Fruit fly (Drosophila melanogaster) S2 (cell line): Measurements from ENCODE around the gene CG31661.

Source experiments
- CG8478 ChIP-seq: fragments of >200 bp; optimal IDR thresholded peaks from 2 replicates; lab custom pipeline; 2018
- CTCF ChIP-seq, 2 experiments: fragments of >200 bp; optimal IDR thresholded peaks; 2 replicates each; lab custom pipeline; 2018

The CG31661 gene

DNA sequence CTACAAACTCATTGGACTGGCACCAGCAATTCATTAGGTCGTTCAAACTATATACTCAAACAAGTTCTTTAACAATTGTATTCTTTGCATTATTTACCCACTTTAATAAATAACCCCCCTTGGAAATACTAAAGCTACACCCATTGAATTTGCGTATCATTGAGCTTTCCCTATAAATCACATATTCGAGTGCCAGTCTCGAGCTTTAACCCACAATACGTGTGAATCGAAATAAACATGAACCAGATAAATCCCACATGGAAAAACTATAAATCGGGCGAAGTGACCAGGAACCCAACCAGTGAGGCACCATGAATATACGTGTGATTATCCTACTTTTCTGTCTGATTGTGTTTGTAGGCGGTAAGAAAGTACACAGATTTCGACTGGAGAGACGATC is at the start of gene CG31661:
CG31661 (plus strand) TSS at position 301 of the 400 bp plus-strand sequence.
- TF ChIP-seq CG8478 (lab: Kevin White, UChicago) (no peak), CTCF (optimal IDR thresholded peaks at IDR 0.05; lab: Kevin White, UChicago) (no peak)

DNA sequence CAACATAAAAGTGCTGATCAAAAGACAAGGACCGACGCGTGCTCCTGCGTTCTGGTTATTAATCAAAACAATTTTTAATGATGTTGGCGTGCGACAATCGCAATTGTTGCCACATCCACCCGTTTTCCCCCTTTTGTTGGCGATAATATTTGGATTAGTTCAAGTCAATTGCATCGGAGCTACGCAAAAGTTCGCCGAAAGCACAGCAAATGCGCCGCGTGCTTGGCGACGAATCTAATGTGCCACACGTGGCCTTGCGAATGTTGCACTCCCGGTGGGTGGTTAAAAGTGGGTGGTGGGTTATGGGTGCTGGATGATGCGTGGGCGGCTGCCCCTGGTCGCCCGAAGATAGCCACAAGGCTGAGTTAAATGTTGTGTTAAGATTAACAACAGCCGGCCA is 49.4 kb upstream of the CG31661 start:
- no peak for TF ChIP-seq CG8478 (lab: Kevin White, UChicago)
- TF ChIP-seq CTCF (optimal IDR thresholded peaks at IDR 0.05; lab: Kevin White, UChicago): no peak

DNA sequence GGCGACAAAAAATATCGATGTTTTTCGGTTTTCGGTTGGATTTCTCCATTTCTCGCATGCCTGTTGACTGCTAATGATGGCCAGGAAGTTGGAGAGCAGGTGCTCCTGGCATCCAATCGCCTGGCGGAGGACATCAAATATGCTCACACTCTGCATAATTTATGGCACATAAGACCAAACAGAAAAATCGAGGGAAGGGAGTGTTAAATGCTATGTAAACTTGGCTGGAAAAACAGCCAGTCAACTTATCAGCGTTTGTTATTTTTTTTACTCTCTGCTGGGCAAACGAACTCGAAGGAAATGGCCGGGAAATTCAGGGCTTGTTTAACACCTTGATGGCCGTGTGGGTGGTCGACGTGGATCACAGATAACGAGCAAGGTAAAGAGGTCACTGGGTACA is 48.9 kb upstream of the CG31661 start:
- no peak for TF ChIP-seq CTCF (optimal IDR thresholded peaks at IDR 0.05; lab: Kevin White, UChicago)
- no peak for TF ChIP-seq CG8478 (lab: Kevin White, UChicago)

DNA sequence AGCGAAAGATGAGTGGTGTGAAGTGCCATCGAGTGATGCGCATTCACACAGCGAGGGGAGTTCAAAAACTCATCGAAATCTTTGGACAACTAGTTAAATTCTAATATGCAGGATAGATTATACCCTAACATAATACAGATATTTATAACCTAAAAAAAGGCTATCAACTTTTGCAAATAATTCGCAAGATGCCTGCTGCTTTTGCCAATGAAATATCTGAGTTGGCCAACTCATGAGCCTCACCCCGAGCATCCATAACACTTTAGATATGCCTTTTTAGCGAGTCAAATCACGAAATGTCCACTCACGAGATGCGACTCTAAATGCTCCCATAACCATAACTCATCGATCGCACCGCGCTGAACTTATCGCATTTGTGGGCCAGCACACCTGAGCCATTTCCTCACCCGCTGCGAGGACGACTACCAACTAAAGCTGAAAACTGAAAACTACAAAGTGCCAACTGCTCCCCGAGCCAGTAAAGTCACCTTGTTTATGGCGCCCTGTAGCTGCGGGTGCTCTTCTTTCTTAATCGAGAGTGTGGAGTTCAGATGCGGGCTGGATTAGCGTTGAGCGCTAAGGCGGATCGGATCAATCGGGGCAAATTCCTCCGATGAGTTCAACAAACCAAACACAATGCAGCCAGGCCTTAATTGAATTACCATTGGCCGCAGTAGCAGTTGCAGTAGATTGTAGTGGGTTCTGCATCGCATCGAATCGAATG is 47.2 kb upstream of the CG31661 start:
- TF ChIP-seq CG8478 (lab: Kevin White, UChicago) (no peak), CTCF (optimal IDR thresholded peaks at IDR 0.05; lab: Kevin White, UChicago) (no peak)

DNA sequence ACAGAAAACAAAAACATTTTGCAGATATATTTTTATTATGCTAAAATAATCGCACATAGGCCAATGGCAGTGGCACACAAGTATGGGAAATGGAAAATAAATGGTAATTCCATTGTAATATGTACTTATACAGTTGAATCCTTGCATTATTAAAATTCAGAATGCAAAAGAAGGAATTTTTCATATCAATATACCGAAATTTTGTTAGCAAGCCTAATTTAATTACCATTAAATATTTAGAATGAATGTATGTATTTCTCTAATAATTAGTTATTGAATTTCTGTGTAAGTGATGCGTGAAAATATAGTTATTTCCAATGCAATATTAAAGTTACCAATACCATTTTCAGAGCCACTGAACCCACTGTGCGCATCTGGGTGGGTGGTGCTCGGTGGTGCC is 41.5 kb upstream of the CG31661 start:
- TF ChIP-seq CTCF (optimal IDR thresholded peaks at IDR 0.05; lab: Kevin White, UChicago) (no peak), CG8478 (lab: Kevin White, UChicago) (no peak)

DNA sequence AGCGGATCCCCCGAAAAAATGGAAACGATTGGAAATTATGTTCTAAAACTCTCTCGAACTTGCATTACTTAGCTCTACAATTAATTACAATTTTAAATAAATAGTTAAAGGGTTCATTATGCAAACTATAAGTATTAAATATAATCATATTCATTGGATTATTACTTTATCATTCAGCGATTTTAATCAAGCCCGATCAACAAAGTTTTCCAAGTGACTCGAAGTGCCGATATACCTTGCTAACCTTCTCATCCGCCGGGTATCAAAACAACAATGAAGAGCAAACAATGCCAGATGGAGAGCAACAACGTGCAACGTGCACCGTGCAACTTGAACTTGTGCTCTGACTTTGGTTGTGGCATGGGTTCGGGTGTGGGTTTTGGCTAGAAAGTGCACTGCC is 40.7 kb upstream of the CG31661 start:
- TF ChIP-seq CTCF (optimal IDR thresholded peaks at IDR 0.05; lab: Kevin White, UChicago): no peak
- TF ChIP-seq CG8478 (lab: Kevin White, UChicago): no peak

DNA sequence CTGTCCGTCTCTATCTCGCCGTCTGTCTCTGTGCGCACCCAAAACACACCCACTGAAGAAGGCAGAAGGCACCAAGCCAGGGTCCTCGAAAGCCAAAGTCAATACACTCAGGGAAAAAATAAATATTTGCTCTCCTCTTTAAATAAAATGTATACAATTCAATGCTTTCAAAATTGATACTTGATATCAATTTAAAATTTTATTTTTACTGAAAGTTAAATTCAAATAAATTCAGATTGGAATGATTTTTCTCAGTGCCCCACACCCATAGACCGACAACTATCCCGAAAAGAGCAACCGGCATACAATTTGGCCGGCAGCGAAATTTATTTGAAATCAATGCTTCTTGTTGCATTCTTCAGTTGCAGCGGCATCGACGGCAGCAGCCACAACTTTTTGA is 40.2 kb upstream of the CG31661 start:
- TF ChIP-seq CTCF (optimal IDR thresholded peaks at IDR 0.05; lab: Kevin White, UChicago): no peak
- TF ChIP-seq CG8478 (lab: Kevin White, UChicago): no peak

DNA sequence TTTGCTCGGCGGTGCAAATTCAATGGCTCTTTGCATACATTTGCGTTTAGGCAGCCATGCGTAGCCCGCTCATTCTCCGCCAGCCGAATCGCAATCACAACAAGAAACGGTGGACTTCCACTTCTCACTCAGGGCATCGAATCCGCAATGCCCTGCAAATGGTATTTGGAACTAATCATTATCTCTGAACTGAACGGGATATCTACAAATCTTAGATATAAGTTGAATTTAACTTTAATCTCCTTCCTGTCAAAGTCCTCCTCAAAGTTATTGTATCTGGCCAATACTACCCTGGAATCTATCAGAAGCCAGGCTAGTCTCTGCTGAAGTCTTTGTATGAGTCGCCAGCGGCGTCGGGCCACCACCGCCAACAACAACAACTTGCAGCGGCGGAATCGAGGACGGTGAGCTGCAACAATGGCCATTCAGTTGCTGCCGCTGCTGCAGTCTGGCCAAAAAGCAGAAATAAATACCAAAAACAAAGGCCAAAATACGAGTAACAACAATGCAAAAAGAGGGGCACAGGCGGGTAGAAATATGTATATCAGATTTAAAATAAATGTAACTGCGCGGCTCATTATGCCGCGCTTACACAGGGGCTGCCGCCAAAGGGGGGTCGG is 38.3 kb upstream of the CG31661 start:
- TF ChIP-seq CTCF (optimal IDR thresholded peaks at IDR 0.05; lab: Kevin White, UChicago) (no peak), CG8478 (lab: Kevin White, UChicago) (no peak)

DNA sequence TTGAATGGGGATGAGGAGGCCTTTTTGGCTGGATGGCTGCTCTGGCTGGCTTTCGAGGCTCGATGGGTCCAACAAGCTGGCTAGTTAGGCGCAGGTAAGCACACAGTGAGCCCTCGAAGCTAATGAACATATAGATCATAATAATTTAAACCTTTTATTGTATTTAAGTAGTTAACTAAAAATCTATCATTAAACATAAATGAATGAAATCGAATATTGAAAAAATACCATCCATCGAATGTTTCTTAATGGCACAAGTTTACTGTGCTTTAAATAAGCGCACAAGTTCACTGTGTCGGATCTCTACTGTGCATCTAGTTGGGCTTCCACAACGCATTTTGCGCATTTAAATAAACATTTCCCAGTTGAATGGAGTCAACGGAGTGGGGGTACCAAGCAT is 37.7 kb upstream of the CG31661 start:
- TF ChIP-seq CG8478 (lab: Kevin White, UChicago) (no peak), CTCF (optimal IDR thresholded peaks at IDR 0.05; lab: Kevin White, UChicago) (no peak)

DNA sequence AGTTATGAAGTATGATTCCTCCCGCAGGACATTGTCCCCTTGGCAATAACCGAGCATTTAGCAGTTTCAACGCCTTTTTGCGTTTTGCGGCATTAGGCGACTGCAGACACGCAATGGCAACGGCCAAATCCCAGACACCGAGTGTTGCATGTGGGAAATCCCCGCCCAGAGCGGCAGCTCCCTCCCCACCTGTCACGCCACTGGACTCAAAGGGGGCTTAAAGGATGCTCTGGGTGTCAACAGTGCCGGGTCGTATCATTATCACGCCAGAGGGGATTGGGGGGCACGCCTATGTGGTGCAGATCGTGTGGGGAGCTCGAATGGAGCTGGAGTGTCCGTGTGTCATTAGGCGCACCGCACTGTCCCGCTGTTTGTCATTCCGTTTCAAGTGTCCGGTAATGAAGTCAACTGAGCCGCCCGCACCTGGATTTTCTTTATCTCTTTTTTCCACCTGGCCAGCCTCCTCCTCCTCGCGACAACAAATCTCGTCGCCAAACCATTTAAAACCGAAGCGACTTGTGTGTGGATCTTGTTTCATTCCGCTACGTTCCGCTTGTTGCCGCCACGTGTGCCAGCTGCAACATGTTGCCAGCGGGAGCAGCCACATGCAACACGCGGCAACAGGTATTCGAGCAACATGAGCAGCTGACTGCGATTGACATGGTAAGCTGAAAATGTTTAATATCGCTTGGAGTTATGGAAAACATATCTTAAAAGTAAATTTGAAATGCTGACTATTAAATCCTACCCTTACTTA is 36.4 kb upstream of the CG31661 start:
- TF ChIP-seq CTCF (optimal IDR thresholded peaks at IDR 0.05; lab: Kevin White, UChicago) (no peak), CG8478 (lab: Kevin White, UChicago) (no peak)

DNA sequence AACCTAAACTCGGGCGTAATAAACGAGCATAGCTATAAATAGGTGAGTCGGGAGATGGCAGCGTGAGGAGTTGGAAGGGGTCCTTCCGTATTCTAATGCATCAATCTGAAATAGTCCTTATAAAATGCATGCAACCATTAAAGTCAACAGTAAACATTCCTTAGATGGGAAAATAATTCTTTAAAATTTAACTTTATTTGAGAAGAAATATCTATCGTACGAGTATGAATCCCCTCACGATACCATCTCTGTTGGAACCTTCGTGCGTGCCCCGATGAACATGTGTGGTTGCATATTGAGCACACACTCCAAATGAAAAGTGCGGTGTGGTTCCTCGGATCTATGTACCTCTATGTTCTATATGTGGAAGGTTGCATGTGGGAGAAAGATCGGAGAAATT is 34.9 kb upstream of the CG31661 start:
- TF ChIP-seq CTCF (optimal IDR thresholded peaks at IDR 0.05; lab: Kevin White, UChicago) (no peak), CG8478 (lab: Kevin White, UChicago) (no peak)

DNA sequence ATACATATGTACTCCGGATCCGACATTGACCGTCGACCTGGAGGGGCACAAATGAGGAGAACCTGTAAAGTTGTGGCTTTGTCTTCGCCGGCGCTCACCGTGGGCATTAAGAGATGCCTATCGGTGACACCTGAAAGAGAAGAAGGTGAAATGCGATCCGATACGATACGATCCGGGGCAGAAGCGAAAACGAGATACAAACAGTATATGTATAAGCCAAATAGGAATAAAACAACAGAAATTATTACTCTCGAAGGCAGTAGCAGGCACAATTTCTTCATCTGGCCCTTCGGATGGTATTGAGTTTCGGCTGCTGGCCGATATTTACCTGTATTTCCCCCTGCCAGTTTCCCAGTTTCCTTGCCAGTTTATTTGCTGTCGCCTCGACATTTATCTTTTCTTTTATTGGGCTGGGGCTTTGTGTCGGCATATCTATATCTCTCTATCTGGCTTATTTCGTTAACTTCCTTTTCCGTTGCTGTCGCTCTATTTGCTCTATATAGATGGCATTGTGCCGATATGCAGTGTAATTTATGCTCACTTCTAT is 33.6 kb upstream of the CG31661 start:
- TF ChIP-seq CTCF (optimal IDR thresholded peaks at IDR 0.05; lab: Kevin White, UChicago): no peak

DNA sequence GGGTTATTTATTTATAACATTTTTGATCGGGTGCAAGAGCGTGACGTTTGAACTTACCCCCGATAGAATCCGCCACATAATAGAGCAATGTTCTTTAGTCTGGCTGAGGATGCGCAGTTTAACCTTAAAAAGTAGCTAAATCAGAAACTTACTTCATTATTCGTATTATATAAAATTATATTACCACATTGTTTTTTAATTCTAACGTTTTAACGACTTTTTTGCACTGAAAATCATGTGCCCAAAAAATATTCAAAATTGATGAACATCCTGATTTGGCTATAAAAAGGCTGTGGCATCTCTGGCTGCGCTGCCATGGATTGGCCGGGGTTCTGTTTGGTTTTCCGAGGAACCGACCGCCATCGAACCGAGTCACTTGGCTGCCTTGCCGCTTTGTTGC is 27.0 kb upstream of the CG31661 start:
- TF ChIP-seq CG8478 (lab: Kevin White, UChicago) (no peak), CTCF (optimal IDR thresholded peaks at IDR 0.05; lab: Kevin White, UChicago) (no peak)

DNA sequence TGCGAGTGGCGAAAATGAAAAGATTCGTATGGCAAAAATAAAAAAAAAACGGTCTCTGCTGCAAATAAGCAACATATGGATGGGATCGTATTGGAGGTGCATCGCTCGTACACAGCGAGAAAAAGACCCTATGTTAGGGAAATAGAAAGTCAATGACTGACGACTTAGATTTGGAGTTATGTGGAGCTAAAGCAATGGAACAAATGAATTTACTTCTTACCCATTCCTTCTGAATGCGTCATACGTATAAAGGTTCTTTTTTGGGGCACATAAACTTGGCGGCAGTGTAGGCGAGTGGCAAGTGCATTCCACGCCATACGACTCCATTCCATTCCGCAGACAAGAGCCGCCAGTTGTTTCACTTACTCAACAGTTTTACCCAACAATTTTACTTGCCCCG is 26.3 kb upstream of the CG31661 start:
- TF ChIP-seq CG8478 (lab: Kevin White, UChicago) (no peak), CTCF (optimal IDR thresholded peaks at IDR 0.05; lab: Kevin White, UChicago) (no peak)

DNA sequence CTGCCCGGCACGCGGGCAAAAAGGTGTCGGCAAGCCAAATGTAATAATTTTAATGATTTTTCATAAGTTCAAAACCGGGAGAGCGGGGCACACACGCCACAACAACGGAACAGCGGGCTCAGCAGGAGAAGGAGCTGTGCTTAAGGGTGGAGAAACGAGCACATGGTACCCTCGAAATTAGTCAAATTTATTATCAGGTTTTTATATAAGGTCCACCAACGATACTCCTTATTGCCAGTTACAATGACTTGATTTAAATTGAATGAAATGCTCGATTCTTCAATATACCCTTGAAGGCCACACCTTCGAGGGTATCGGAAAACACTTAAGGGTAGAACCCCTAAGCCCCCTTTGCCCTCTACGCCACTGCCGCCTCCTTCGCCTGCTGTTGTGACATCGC is 23.6 kb upstream of the CG31661 start:
- TF ChIP-seq CTCF (optimal IDR thresholded peaks at IDR 0.05; lab: Kevin White, UChicago) (no peak), CG8478 (lab: Kevin White, UChicago) (no peak)
